Fruit fly (Drosophila melanogaster) whole organism, embryonic: Measurements from ENCODE around the gene fzy.

Experiments used
- Awh ChIP-seq: fragments of 200-800 bp; sonication (Bioruptor generic); IDR thresholded peaks from 2 replicates; pipeline ENCODE4, ENCODE4 v1.3.6; 2022; ENCODE audit warnings: missing biosample characterization, missing genetic modification characterization
- CG10209 ChIP-seq: fragments of 200-800 bp; sonication (Bioruptor generic); optimal IDR thresholded peaks from 3 replicates; lab custom pipeline; 2017; ENCODE audit warnings: missing biosample characterization, mild to moderate bottlenecking, missing genetic modification characterization, missing genetic modification reagents
- CG10543 ChIP-seq: fragments of 200-800 bp; sonication (Bioruptor generic); optimal IDR thresholded peaks from 3 replicates; lab custom pipeline; 2017; ENCODE audit warnings: missing biosample characterization, mild to moderate bottlenecking, missing genetic modification characterization, moderate library complexity
- CG10654 ChIP-seq: fragments of 200-800 bp; sonication (Bioruptor generic); optimal IDR thresholded peaks from 2 replicates; lab custom pipeline; 2016; ENCODE audit warnings: missing biosample characterization, missing genetic modification characterization
- CG12769 ChIP-seq: fragments of 200-800 bp; sonication (Bioruptor generic); optimal IDR thresholded peaks from 2 replicates; lab custom pipeline; 2019; ENCODE audit warnings: missing biosample characterization, mild to moderate bottlenecking, missing genetic modification characterization, moderate library complexity
- CG1529 ChIP-seq: fragments of 200-800 bp; sonication (Bioruptor generic); optimal IDR thresholded peaks from 3 replicates; lab custom pipeline; 2018; ENCODE audit warnings: missing biosample characterization, missing genetic modification characterization
- CG1603 ChIP-seq: fragments of 200-800 bp; sonication (Bioruptor generic); optimal IDR thresholded peaks from 2 replicates; lab custom pipeline; 2019; ENCODE audit warnings: missing biosample characterization, mild to moderate bottlenecking, missing genetic modification characterization, moderate library complexity
- CG17186 ChIP-seq: fragments of 200-800 bp; sonication (Bioruptor generic); optimal IDR thresholded peaks from 3 replicates; lab custom pipeline; 2017; ENCODE audit warnings: missing biosample characterization, missing genetic modification reagents, missing genetic modification characterization
- CG3065 ChIP-seq: fragments of 200-800 bp; sonication (Bioruptor generic); optimal IDR thresholded peaks from 2 replicates; lab custom pipeline; 2016; ENCODE audit warnings: missing biosample characterization, missing genetic modification characterization
- CG31441 ChIP-seq: fragments of 200-800 bp; sonication (Bioruptor generic); IDR thresholded peaks from 2 replicates; pipeline ENCODE4 v1.3.6; 2022; ENCODE audit warnings: missing biosample characterization, missing genetic modification characterization
- CG33213 ChIP-seq: fragments of 200-800 bp; sonication (Bioruptor generic); optimal IDR thresholded peaks from 3 replicates; lab custom pipeline; 2016; ENCODE audit warnings: missing biosample characterization, missing genetic modification characterization
- CG3407 ChIP-seq: fragments of 200-800 bp; sonication (Bioruptor generic); optimal IDR thresholded peaks from 2 replicates; lab custom pipeline; 2018; ENCODE audit warnings: missing biosample characterization, mild to moderate bottlenecking, missing genetic modification characterization
- CG34224 ChIP-seq: fragments of 200-800 bp; sonication (Bioruptor generic); IDR thresholded peaks from 3 replicates; pipeline ENCODE4 v1.3.6; 2022; ENCODE audit warnings: missing biosample characterization, missing genetic modification characterization; ENCODE audit not compliant: partially characterized antibody
- CG34376 ChIP-seq: fragments of 200-800 bp; sonication (Bioruptor generic); optimal IDR thresholded peaks from 2 replicates; lab custom pipeline; 2018; ENCODE audit warnings: missing biosample characterization, mild to moderate bottlenecking, missing genetic modification characterization
- CG6272 ChIP-seq: fragments of 200-800 bp; sonication (Bioruptor generic); IDR thresholded peaks from 2 replicates; pipeline ENCODE4 v1.3.6; 2022; ENCODE audit warnings: missing biosample characterization, missing genetic modification characterization
- CG6689 ChIP-seq: fragments of 200-800 bp; sonication (Bioruptor generic); IDR thresholded peaks from 2 replicates; pipeline ENCODE4 v1.3.6; 2022; ENCODE audit warnings: missing biosample characterization, missing genetic modification characterization
- CG7271 ChIP-seq: fragments of 200-800 bp; sonication (Bioruptor generic); optimal IDR thresholded peaks from 2 replicates; lab custom pipeline; 2018; ENCODE audit warnings: missing biosample characterization, mild to moderate bottlenecking, missing genetic modification characterization, moderate library complexity
- CG7357 ChIP-seq: fragments of 200-800 bp; sonication (Bioruptor generic); IDR thresholded peaks from 3 replicates; pipeline ENCODE4 v1.3.6; 2022; ENCODE audit warnings: missing biosample characterization, missing genetic modification characterization
- CG7839 ChIP-seq: fragments of 200-800 bp; sonication (Bioruptor generic); optimal IDR thresholded peaks from 3 replicates; lab custom pipeline; 2018; ENCODE audit warnings: missing biosample characterization, mild to moderate bottlenecking, missing genetic modification characterization, moderate library complexity
- CG7987 ChIP-seq: fragments of 200-800 bp; sonication (Bioruptor generic); optimal IDR thresholded peaks from 2 replicates; lab custom pipeline; 2018; ENCODE audit warnings: missing biosample characterization, mild to moderate bottlenecking, missing genetic modification characterization, moderate library complexity
- CG9437 ChIP-seq: fragments of 200-800 bp; sonication (Bioruptor generic); optimal IDR thresholded peaks from 2 replicates; lab custom pipeline; 2018; ENCODE audit warnings: missing biosample characterization, mild to moderate bottlenecking, missing genetic modification characterization
- D ChIP-seq, 2 experiments: fragments of 200-800 bp in 1 of 2; fragments of >200 bp in 1 of 2; sonication (Bioruptor generic) in 1 of 2; optimal IDR thresholded peaks; 2 replicates in 1 of 2; 3 replicates in 1 of 2; lab custom pipeline; 2017; ENCODE audit warnings: mild to moderate bottlenecking in 1 of 2, missing biosample characterization in 1 of 2, missing genetic modification characterization in 1 of 2, missing genetic modification reagents in 1 of 2
- Dbx ChIP-seq: fragments of 200-800 bp; sonication (Bioruptor generic); IDR thresholded peaks from 3 replicates; pipeline ENCODE4 v1.3.6; 2022; ENCODE audit warnings: missing biosample characterization, missing genetic modification characterization
- Hmx ChIP-seq: fragments of 200-800 bp; sonication (Bioruptor generic); optimal IDR thresholded peaks from 2 replicates; lab custom pipeline; 2016; ENCODE audit warnings: missing biosample characterization, missing genetic modification characterization
- Hr78 ChIP-seq, 2 experiments: fragments of 200-800 bp in 1 of 2; fragments of >200 bp in 1 of 2; sonication (Bioruptor generic) in 1 of 2; optimal IDR thresholded peaks; 2 replicates each; lab custom pipeline; 2017 to 2019; ENCODE audit warnings: missing biosample characterization in 2 of 2, missing genetic modification characterization in 2 of 2, mild to moderate bottlenecking in 1 of 2, moderate library complexity in 1 of 2
- Lhr ChIP-seq: fragments of 200-800 bp; sonication (Bioruptor generic); optimal IDR thresholded peaks from 3 replicates; lab custom pipeline; 2017; ENCODE audit warnings: mild to moderate bottlenecking, missing biosample characterization, missing genetic modification reagents, missing genetic modification characterization
- Oaz ChIP-seq: fragments of 200-800 bp; sonication (Bioruptor generic); IDR thresholded peaks from 2 replicates; pipeline ENCODE4 v1.3.6; 2022; ENCODE audit warnings: missing biosample characterization, missing genetic modification characterization
- al ChIP-seq: fragments of 200-800 bp; sonication (Bioruptor generic); IDR thresholded peaks from 2 replicates; pipeline ENCODE4 v1.3.6; 2022; ENCODE audit warnings: missing biosample characterization, missing genetic modification characterization
- ap ChIP-seq: fragments of 200-800 bp; sonication (Bioruptor generic); IDR thresholded peaks from 2 replicates; pipeline ENCODE4 v1.3.6; 2022; ENCODE audit warnings: missing biosample characterization, missing genetic modification characterization
- br ChIP-seq: fragments of >200 bp; optimal IDR thresholded peaks from 2 replicates; lab custom pipeline; 2017
- crc ChIP-seq: fragments of 200-800 bp; sonication (Bioruptor generic); optimal IDR thresholded peaks from 2 replicates; lab custom pipeline; 2016; ENCODE audit warnings: missing biosample characterization, missing genetic modification characterization
- dan ChIP-seq: fragments of 200-800 bp; sonication (Bioruptor generic); IDR thresholded peaks from 2 replicates; pipeline ENCODE4 v1.3.6; 2022; ENCODE audit warnings: missing biosample characterization, missing genetic modification characterization
- disco-r ChIP-seq: fragments of 200-800 bp; sonication (Bioruptor generic); optimal IDR thresholded peaks from 2 replicates; lab custom pipeline; 2016; ENCODE audit warnings: missing biosample characterization, missing genetic modification characterization
- dm ChIP-seq: fragments of 200-800 bp; sonication (Bioruptor generic); optimal IDR thresholded peaks from 3 replicates; lab custom pipeline; 2016; ENCODE audit warnings: missing biosample characterization, missing genetic modification characterization
- dysf ChIP-seq: fragments of 200-800 bp; sonication (Bioruptor generic); IDR thresholded peaks from 3 replicates; pipeline ENCODE4 v1.3.6; 2022; ENCODE audit warnings: missing biosample characterization, missing genetic modification characterization
- gcm2 ChIP-seq: fragments of 200-800 bp; sonication (Bioruptor generic); optimal IDR thresholded peaks from 2 replicates; lab custom pipeline; 2016; ENCODE audit warnings: missing biosample characterization, missing genetic modification characterization
- hth ChIP-seq: fragments of >200 bp; optimal IDR thresholded peaks from 2 replicates; lab custom pipeline; 2017; ENCODE audit warnings: inconsistent platforms
- lmd ChIP-seq: fragments of 200-800 bp; sonication (Bioruptor generic); IDR thresholded peaks from 2 replicates; pipeline ENCODE4 v1.3.6; 2022; ENCODE audit warnings: missing biosample characterization, missing genetic modification characterization
- nerfin-1 ChIP-seq: fragments of 200-800 bp; sonication (Bioruptor generic); optimal IDR thresholded peaks from 3 replicates; lab custom pipeline; 2019; ENCODE audit warnings: missing biosample characterization, mild to moderate bottlenecking, missing genetic modification characterization, moderate library complexity
- psq ChIP-seq: fragments of 200-800 bp; sonication (Bioruptor generic); optimal IDR thresholded peaks from 2 replicates; lab custom pipeline; 2017; ENCODE audit warnings: missing biosample characterization, missing genetic modification characterization
- ranshi ChIP-seq: fragments of 200-800 bp; sonication (Bioruptor generic); IDR thresholded peaks from 2 replicates; pipeline ENCODE4 v1.3.6; 2022; ENCODE audit warnings: missing biosample characterization, missing genetic modification characterization
- run ChIP-seq: fragments of 200-800 bp; sonication (Bioruptor generic); optimal IDR thresholded peaks from 3 replicates; lab custom pipeline; 2018; ENCODE audit warnings: missing biosample characterization, mild to moderate bottlenecking, missing genetic modification characterization
- shn ChIP-seq: fragments of 200-800 bp; sonication (Bioruptor generic); optimal IDR thresholded peaks from 3 replicates; lab custom pipeline; 2016; ENCODE audit warnings: missing biosample characterization, missing genetic modification characterization
- sim ChIP-seq: fragments of 200-800 bp; sonication (Bioruptor generic); IDR thresholded peaks from 2 replicates; pipeline ENCODE4 v1.3.6; 2022; ENCODE audit warnings: missing biosample characterization, missing genetic modification characterization
- slou ChIP-seq: fragments of 200-800 bp; sonication (Bioruptor generic); optimal IDR thresholded peaks from 3 replicates; lab custom pipeline; 2016; ENCODE audit warnings: missing biosample characterization, missing genetic modification characterization
- slp2 ChIP-seq: fragments of 200-800 bp; sonication (Bioruptor generic); optimal IDR thresholded peaks from 2 replicates; lab custom pipeline; 2016; ENCODE audit warnings: missing biosample characterization, missing genetic modification characterization
- sob ChIP-seq: fragments of 200-800 bp; sonication (Bioruptor generic); IDR thresholded peaks from 2 replicates; pipeline ENCODE4 v1.3.6; 2022; ENCODE audit warnings: missing biosample characterization, missing genetic modification characterization
- tgo ChIP-seq: fragments of 200-800 bp; sonication (Bioruptor generic); IDR thresholded peaks from 3 replicates; pipeline ENCODE4 v1.3.6; 2022; ENCODE audit warnings: missing biosample characterization, missing genetic modification characterization
- twi ChIP-seq: fragments of 200-800 bp; optimal IDR thresholded peaks from 2 replicates; lab custom pipeline; 2019; ENCODE audit warnings: missing biosample characterization, mild to moderate bottlenecking, missing genetic modification characterization, moderate library complexity
- unc-4 ChIP-seq: fragments of 200-800 bp; sonication (Bioruptor generic); IDR thresholded peaks from 2 replicates; pipeline ENCODE4 v1.3.6; 2022; ENCODE audit warnings: missing biosample characterization, missing genetic modification characterization; ENCODE audit not compliant: partially characterized antibody

fzy gene

DNA sequence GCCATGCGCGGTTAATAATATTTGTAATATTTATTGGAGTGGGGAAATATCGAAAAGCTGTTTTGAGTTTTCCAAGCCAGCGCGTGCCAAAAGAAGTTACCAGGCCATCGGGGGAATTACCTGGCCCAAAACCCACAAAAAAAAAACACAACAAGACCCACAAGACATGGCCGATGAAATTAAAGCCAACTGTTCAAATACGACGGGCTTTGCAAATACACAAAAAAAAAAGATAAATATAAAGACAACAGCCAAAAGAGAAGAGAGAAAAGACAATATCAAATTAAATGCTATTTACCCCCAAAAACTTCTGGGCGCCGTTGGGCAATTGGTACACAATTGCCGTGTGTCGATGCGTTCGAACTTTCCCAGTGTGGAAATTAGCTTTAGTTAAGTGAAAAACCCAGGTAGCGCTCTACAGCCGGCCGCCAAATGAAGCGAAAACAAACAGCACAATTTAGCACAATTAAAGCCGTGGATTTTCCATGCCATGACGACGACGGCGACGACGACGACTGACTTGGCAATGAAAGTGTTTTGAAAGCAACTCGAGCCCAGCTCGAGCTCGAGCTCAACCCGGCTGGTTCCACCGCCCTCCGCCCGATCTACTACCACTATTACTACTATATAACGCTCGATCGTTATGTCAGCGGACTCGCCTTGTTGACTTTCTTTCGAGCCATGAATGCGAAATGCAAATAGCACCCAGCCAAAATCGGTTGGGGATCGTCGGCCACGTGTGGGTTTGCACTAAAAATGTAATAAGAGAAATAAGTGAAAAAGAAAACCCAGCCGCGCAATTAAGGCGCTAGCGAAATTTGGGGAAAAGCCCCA, 7.2 kb downstream of the fzy start (continued):
- TF ChIP-seq CG7839 (peak; percentile 14), Oaz (GFP tag; lab: Robert Waterston, UW) (no peak), ap (peak; percentile 11; the same call in 1 of the 2 replicates), nerfin-1 (tag; lab: Kevin White, UChicago) (peak; percentile 28), D (optimal IDR thresholded peaks at IDR 0.05; lab: Kevin White, UChicago) (no peak), D (GFP tag; optimal IDR thresholded peaks at IDR 0.05; lab: Kevin White, UChicago) (peak; percentile 4), unc-4 (GFP tag; lab: Robert Waterston, UW) (no peak), CG3065 (no peak), dysf (GFP tag; lab: Robert Waterston, UW) (peak; percentile 37; the same call in 1 of the 3 replicates), CG10654 (GFP tag; lab: Kevin White, UChicago) (peak; percentile 43), CG6272 (GFP tag; lab: Robert Waterston, UW) (no peak), CG34376 (GFP tag; lab: Kevin White, UChicago) (peak; percentile 17), tgo (GFP tag; lab: Robert Waterston, UW) (no peak), sim (GFP tag; lab: Robert Waterston, UW) (no peak), CG3407 (GFP tag; lab: Kevin White, UChicago) (peak; percentile 61), crc (peak; percentile 55), CG10543 (GFP tag; lab: Kevin White, UChicago) (peak; percentile 79), sob (GFP tag; lab: Robert Waterston, UW) (peak; percentile 38; the same call in 1 of the 2 replicates), CG33213 (peak; percentile 32), CG1529 (GFP tag; lab: Kevin White, UChicago) (peak; percentile 41), dm (no peak), CG9437 (GFP tag; lab: Kevin White, UChicago) (no peak), CG34224 (GFP tag; lab: Robert Waterston, UW) (no peak), shn (no peak), disco-r (GFP tag; lab: Kevin White, UChicago) (no peak), Awh (peak; percentile 77), Dbx (GFP tag; lab: Robert Waterston, UW) (peak; percentile 62; the same call in 2 of the 3 replicates), CG7357 (GFP tag; lab: Robert Waterston, UW) (no peak), Hr78 (GFP tag; optimal IDR thresholded peaks at IDR 0.05; lab: Kevin White, UChicago) (no peak), lmd (GFP tag; lab: Robert Waterston, UW) (no peak), gcm2 (GFP tag; lab: Kevin White, UChicago) (no peak), CG7271 (tag; lab: Kevin White, UChicago) (no peak), psq (GFP tag; lab: Kevin White, UChicago) (no peak), br (lab: Kevin White, UChicago) (no peak), twi (tag; lab: Kevin White, UChicago) (no peak), slp2 (GFP tag; lab: Kevin White, UChicago) (peak; percentile 24), CG31441 (GFP tag; lab: Robert Waterston, UW) (peak; percentile 24; the same call in 1 of the 2 replicates), slou (GFP tag; lab: Kevin White, UChicago) (no peak), dan (GFP tag; lab: Robert Waterston, UW) (no peak), run (tag; lab: Kevin White, UChicago) (no peak), CG10209 (GFP tag; lab: Kevin White, UChicago) (peak; percentile 20), Hmx (no peak), CG1603 (tag; lab: Kevin White, UChicago) (no peak), CG17186 (GFP tag; lab: Kevin White, UChicago) (no peak), CG6689 (GFP tag; lab: Robert Waterston, UW) (0 out of 2 replicates have a peak, but pooled peaks have one; percentile 12), Lhr (peak; percentile 10), al (GFP tag; lab: Robert Waterston, UW) (no peak), hth (lab: Kevin White, UChicago) (no peak), CG12769 (tag; lab: Kevin White, UChicago) (no peak), CG7987 (peak; percentile 33), ranshi (GFP tag; lab: Robert Waterston, UW) (no peak; the same call in 1 of the 2 replicates)
